Worm (Caenorhabditis elegans) whole organism, young adult: ENCODE results near the gene F54D5.4.

Experiments used
- B0035.1 ChIP-seq: sonication (generic microtip); optimal IDR thresholded peaks from 2 replicates; lab custom pipeline; 2016; ENCODE audit warnings: missing genetic modification characterization, mild to moderate bottlenecking, missing compliant biosample characterization, missing genotype, missing genetic modification reagents
- B0261.1 ChIP-seq: sonication (generic microtip); optimal IDR thresholded peaks from 2 replicates; lab custom pipeline; 2016; ENCODE audit warnings: mild to moderate bottlenecking, missing genetic modification characterization, moderate library complexity, missing compliant biosample characterization
- B0336.3 ChIP-seq: fragments of 200-800 bp; sonication (Bioruptor generic); IDR thresholded peaks from 2 replicates; pipeline ENCODE4 v1.3.6; 2022; ENCODE audit warnings: missing genetic modification characterization, missing compliant biosample characterization
- F22D6.2 ChIP-seq: sonication (generic microtip); optimal IDR thresholded peaks from 2 replicates; lab custom pipeline; 2016; ENCODE audit warnings: mild to moderate bottlenecking, missing genetic modification characterization, missing compliant biosample characterization
- F49E8.2 ChIP-seq: sonication (generic microtip); optimal IDR thresholded peaks from 3 replicates; lab custom pipeline; 2017; ENCODE audit warnings: missing genetic modification characterization, mild to moderate bottlenecking, missing compliant biosample characterization, antibody characterized with exemption, moderate library complexity; ENCODE audit not compliant: insufficient read depth
- F55B11.4 ChIP-seq: sonication (generic microtip); optimal IDR thresholded peaks from 2 replicates; lab custom pipeline; 2016; ENCODE audit warnings: missing compliant biosample characterization, missing genetic modification characterization, borderline replicate concordance; ENCODE audit not compliant: insufficient read depth
- T26A5.8 ChIP-seq: sonication (generic microtip); optimal IDR thresholded peaks from 2 replicates; lab custom pipeline; 2016; ENCODE audit warnings: missing genetic modification characterization, missing compliant biosample characterization
- Y79H2A.3 ChIP-seq: fragments of 200-800 bp; sonication (Bioruptor generic); conservative IDR thresholded peaks from 2 replicates; pipeline ENCODE4 v1.3.6; 2022; ENCODE audit warnings: missing genetic modification reagents, missing genetic modification characterization, missing compliant biosample characterization
- Y95B8A.8 ChIP-seq: fragments of 200-800 bp; sonication (Bioruptor generic); IDR thresholded peaks from 2 replicates; pipeline ENCODE4 v1.3.6; 2022; ENCODE audit warnings: missing genetic modification reagents, missing genetic modification characterization, missing compliant biosample characterization
- akir-1 ChIP-seq: fragments of 200-800 bp; sonication (Bioruptor generic); optimal IDR thresholded peaks from 2 replicates; lab custom pipeline; 2018; ENCODE audit warnings: mild to moderate bottlenecking, missing genetic modification characterization, moderate library complexity, missing compliant biosample characterization
- atf-7 ChIP-seq: sonication (generic microtip); optimal IDR thresholded peaks from 2 replicates; lab custom pipeline; 2017; ENCODE audit warnings: mild to moderate bottlenecking, missing genetic modification characterization, missing compliant biosample characterization
- athp-1 ChIP-seq: sonication (generic microtip); optimal IDR thresholded peaks from 2 replicates; lab custom pipeline; 2017; ENCODE audit warnings: mild to moderate bottlenecking, missing genetic modification characterization, missing compliant biosample characterization
- attf-3 ChIP-seq: fragments of 200-800 bp; sonication (Bioruptor generic); conservative IDR thresholded peaks from 2 replicates; pipeline ENCODE4 v1.3.6; 2022; ENCODE audit warnings: missing genetic modification reagents, missing genetic modification characterization, missing compliant biosample characterization
- attf-6 ChIP-seq: fragments of 200-800 bp; sonication (Bioruptor generic); IDR thresholded peaks from 2 replicates; pipeline ENCODE4 v1.3.6; 2022; ENCODE audit warnings: missing genetic modification reagents, missing genetic modification characterization, missing compliant biosample characterization
- bed-2 ChIP-seq: fragments of 200-800 bp; sonication (Bioruptor generic); IDR thresholded peaks from 2 replicates; pipeline ENCODE4 v1.3.6; 2022; ENCODE audit warnings: missing genetic modification reagents, missing genetic modification characterization, missing compliant biosample characterization
- ccch-3 ChIP-seq: fragments of 200-800 bp; sonication (Bioruptor generic); optimal IDR thresholded peaks from 2 replicates; lab custom pipeline; 2018; ENCODE audit warnings: mild to moderate bottlenecking, missing genetic modification characterization, missing compliant biosample characterization
- ceh-40 ChIP-seq: fragments of 200-800 bp; sonication (Bioruptor generic); IDR thresholded peaks from 2 replicates; pipeline ENCODE4 v1.3.6; 2022; ENCODE audit warnings: missing genetic modification characterization, missing compliant biosample characterization
- ceh-58 ChIP-seq: fragments of 200-800 bp; sonication (Bioruptor generic); IDR thresholded peaks from 2 replicates; pipeline ENCODE4 v1.3.6; 2022; ENCODE audit warnings: missing genetic modification characterization, missing compliant biosample characterization
- die-1 ChIP-seq: sonication (generic microtip); optimal IDR thresholded peaks from 2 replicates; lab custom pipeline; 2016; ENCODE audit warnings: missing genotype, mild to moderate bottlenecking, missing genetic modification characterization, missing compliant biosample characterization
- dpff-1 ChIP-seq: sonication (generic microtip); optimal IDR thresholded peaks from 2 replicates; lab custom pipeline; 2017; ENCODE audit warnings: mild to moderate bottlenecking, missing genetic modification characterization, missing compliant biosample characterization
- dpl-1 ChIP-seq: fragments of 150-350 bp; optimal IDR thresholded peaks from 2 replicates; lab custom pipeline; 2014; ENCODE audit warnings: missing biosample characterization, missing genetic modification reagents, missing genetic modification characterization
- hmg-20 ChIP-seq: fragments of 200-800 bp; sonication (Bioruptor generic); IDR thresholded peaks from 2 replicates; pipeline ENCODE4 v1.3.6; 2022; ENCODE audit warnings: missing genetic modification reagents, missing genetic modification characterization, missing compliant biosample characterization
- lin-26 ChIP-seq: fragments of 200-800 bp; sonication (Bioruptor generic); IDR thresholded peaks from 2 replicates; pipeline ENCODE4 v1.3.6; 2022; ENCODE audit warnings: missing genetic modification reagents, missing genetic modification characterization, missing compliant biosample characterization
- lin-54 ChIP-seq: fragments of 200-800 bp; sonication (Bioruptor generic); optimal IDR thresholded peaks from 2 replicates; lab custom pipeline; 2018; ENCODE audit warnings: mild to moderate bottlenecking, missing genetic modification characterization, missing compliant biosample characterization
- lsy-27 ChIP-seq: sonication (generic microtip); optimal IDR thresholded peaks from 2 replicates; lab custom pipeline; 2017; ENCODE audit warnings: missing genetic modification characterization, mild to moderate bottlenecking, missing compliant biosample characterization, antibody characterized with exemption, missing genotype, borderline replicate concordance; ENCODE audit not compliant: insufficient read depth
- madf-8 ChIP-seq: fragments of 200-800 bp; sonication (Bioruptor generic); conservative IDR thresholded peaks from 2 replicates; pipeline ENCODE4 v1.3.6; 2022; ENCODE audit warnings: missing genetic modification reagents, missing genetic modification characterization, missing compliant biosample characterization
- mel-28 ChIP-seq: sonication (generic microtip); optimal IDR thresholded peaks from 2 replicates; lab custom pipeline; 2016; ENCODE audit warnings: borderline replicate concordance, mild to moderate bottlenecking, missing genetic modification characterization, missing compliant biosample characterization
- nfyb-1 ChIP-seq: fragments of 200-800 bp; sonication (Bioruptor generic); IDR thresholded peaks from 2 replicates; pipeline ENCODE4 v1.3.6; 2022; ENCODE audit warnings: missing genetic modification reagents, missing genetic modification characterization, missing compliant biosample characterization
- nhr-120 ChIP-seq: fragments of 200-800 bp; sonication (Bioruptor generic); IDR thresholded peaks from 2 replicates; pipeline ENCODE4 v1.3.6; 2022; ENCODE audit warnings: missing genetic modification characterization, missing compliant biosample characterization
- nhr-80 ChIP-seq: sonication (generic microtip); optimal IDR thresholded peaks from 2 replicates; lab custom pipeline; 2016; ENCODE audit warnings: missing genetic modification characterization, missing compliant biosample characterization
- sea-2 ChIP-seq: fragments of 200-800 bp; sonication (Bioruptor generic); IDR thresholded peaks from 2 replicates; pipeline ENCODE4 v1.3.6; 2022; ENCODE audit warnings: missing genetic modification characterization, missing compliant biosample characterization
- snpc-1.1 ChIP-seq: sonication (generic microtip); optimal IDR thresholded peaks from 2 replicates; lab custom pipeline; 2017; ENCODE audit warnings: missing genetic modification characterization, mild to moderate bottlenecking, missing compliant biosample characterization, antibody characterized with exemption, moderate library complexity, missing genotype, missing genetic modification reagents; ENCODE audit not compliant: insufficient read depth
- somi-1 ChIP-seq: fragments of 200-800 bp; sonication (Bioruptor generic); optimal IDR thresholded peaks from 2 replicates; lab custom pipeline; 2018; ENCODE audit warnings: mild to moderate bottlenecking, missing genetic modification characterization, missing compliant biosample characterization
- tlf-1 ChIP-seq: fragments of 200-800 bp; sonication (Bioruptor generic); optimal IDR thresholded peaks from 2 replicates; lab custom pipeline; 2018; ENCODE audit warnings: mild to moderate bottlenecking, missing genetic modification characterization, missing compliant biosample characterization
- zfh-2 ChIP-seq: fragments of 200-800 bp; sonication (Bioruptor generic); conservative IDR thresholded peaks from 2 replicates; pipeline ENCODE4 v1.3.6; 2022; ENCODE audit warnings: missing genetic modification reagents, missing genetic modification characterization, missing compliant biosample characterization
- zim-3 ChIP-seq: sonication (generic microtip); optimal IDR thresholded peaks from 2 replicates; lab custom pipeline; 2017; ENCODE audit warnings: mild to moderate bottlenecking, missing genetic modification characterization, moderate library complexity, missing compliant biosample characterization
- ztf-18 ChIP-seq: sonication (generic microtip); optimal IDR thresholded peaks from 2 replicates; lab custom pipeline; 2016; ENCODE audit warnings: missing genotype, mild to moderate bottlenecking, missing genetic modification characterization, missing compliant biosample characterization
- ztf-3 ChIP-seq: fragments of 200-800 bp; sonication (Bioruptor generic); optimal IDR thresholded peaks from 2 replicates; lab custom pipeline; 2018; ENCODE audit warnings: mild to moderate bottlenecking, missing genetic modification characterization, missing compliant biosample characterization

The F54D5.4 gene

DNA sequence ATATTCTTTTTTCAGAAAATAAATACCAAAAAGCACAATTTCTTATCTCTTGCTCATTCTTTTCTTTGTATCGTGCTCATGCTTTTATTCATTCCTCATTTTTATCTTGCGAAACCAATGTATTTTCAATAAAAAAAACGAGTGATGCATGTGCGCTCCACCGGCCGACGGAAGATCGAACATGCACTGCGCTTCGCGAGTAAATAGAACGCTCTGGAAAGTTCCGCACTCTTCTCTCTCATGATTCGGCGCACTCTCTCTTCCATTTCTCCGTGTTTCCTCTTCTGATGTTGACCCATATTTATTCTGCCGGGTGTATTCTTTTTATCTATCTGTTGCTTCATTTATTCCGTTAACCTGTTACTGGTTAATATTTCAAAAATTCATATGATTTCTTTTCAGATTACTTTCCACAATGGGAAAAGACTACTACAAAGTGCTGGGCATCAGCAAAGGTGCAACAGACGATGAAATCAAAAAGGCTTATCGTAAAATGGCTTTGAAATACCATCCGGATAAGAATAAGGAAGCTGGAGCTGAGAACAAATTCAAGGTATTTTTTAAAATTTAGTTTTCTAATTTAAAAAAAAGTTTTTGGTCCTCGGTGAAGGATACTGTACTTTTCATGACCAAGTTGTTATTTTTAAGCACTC lies 24.2 kb upstream of the F54D5.4 start, which contains the start of gene dnj-13 (continued):
- no peak for TF ChIP-seq ccch-3
- peak; percentile 97 for TF ChIP-seq B0336.3 (GFP tag; lab: Robert Waterston, UW)
- TF ChIP-seq zfh-2 (GFP tag; lab: Robert Waterston, UW): peak; percentile 86; the same call in 1 of the 2 replicates
- TF ChIP-seq madf-8 (GFP tag; lab: Robert Waterston, UW): peak; percentile 77
- TF ChIP-seq F49E8.2 (tag; lab: Kevin White, UChicago): peak; percentile 78
- TF ChIP-seq akir-1 (GFP tag; lab: Kevin White, UChicago): peak; percentile 89
- no peak for TF ChIP-seq lsy-27 (tag; lab: Kevin White, UChicago)
- peak; percentile 96 for TF ChIP-seq tlf-1
- TF ChIP-seq snpc-1.1: no peak
- peak; percentile 52 for TF ChIP-seq die-1 (tag; lab: Kevin White, UChicago)
- TF ChIP-seq nhr-80 (tag; lab: Kevin White, UChicago): peak; percentile 45
- 0 out of 2 replicates have a peak, but pooled peaks have one; percentile 81 for TF ChIP-seq ceh-58 (GFP tag; lab: Robert Waterston, UW)
- TF ChIP-seq nhr-120 (GFP tag; lab: Robert Waterston, UW): no peak
- peak; percentile 86 for TF ChIP-seq ceh-40
- TF ChIP-seq dpl-1 (GFP tag; lab: Kevin White, UChicago): peak; percentile 6
- peak; percentile 84 for TF ChIP-seq attf-6 (GFP tag; lab: Robert Waterston, UW)
- peak; percentile 85 for TF ChIP-seq Y79H2A.3 (GFP tag; lab: Robert Waterston, UW)
- peak; percentile 88 for TF ChIP-seq sea-2 (GFP tag; lab: Robert Waterston, UW)
- TF ChIP-seq B0035.1 (tag; lab: Kevin White, UChicago): peak; percentile 39
- TF ChIP-seq Y95B8A.8 (GFP tag; lab: Robert Waterston, UW): peak; percentile 95
- peak; percentile 90 for TF ChIP-seq somi-1
- peak; percentile 43; the same call in 1 of the 2 replicates for TF ChIP-seq bed-2 (GFP tag; lab: Robert Waterston, UW)
- TF ChIP-seq athp-1 (tag; lab: Kevin White, UChicago): peak; percentile 97
- peak; percentile 84 for TF ChIP-seq ztf-3 (GFP tag; lab: Kevin White, UChicago)
- no peak for TF ChIP-seq F55B11.4 (tag; lab: Kevin White, UChicago)
- TF ChIP-seq ztf-18 (tag; lab: Kevin White, UChicago): peak; percentile 60
- peak; percentile 58 for TF ChIP-seq dpff-1 (tag; lab: Kevin White, UChicago)
- peak; percentile 84 for TF ChIP-seq hmg-20 (GFP tag; lab: Robert Waterston, UW)
- peak; percentile 80 for TF ChIP-seq attf-3 (GFP tag; lab: Robert Waterston, UW)
- TF ChIP-seq zim-3 (tag; lab: Kevin White, UChicago): peak; percentile 89
- peak; percentile 81 for TF ChIP-seq F22D6.2 (tag; lab: Kevin White, UChicago)
- peak; percentile 93 for TF ChIP-seq lin-54 (GFP tag; lab: Kevin White, UChicago)

- TF ChIP-seq snpc-1.1: no peak
- TF ChIP-seq nfyb-1 (GFP tag; lab: Robert Waterston, UW): peak; percentile 38; the same call in 1 of the 2 replicates
- TF ChIP-seq zfh-2 (GFP tag; lab: Robert Waterston, UW): peak; percentile 64
- TF ChIP-seq lin-26: 0 out of 2 replicates have a peak, but pooled peaks have one; percentile 12
- TF ChIP-seq T26A5.8 (tag; lab: Kevin White, UChicago): no peak
- no peak for TF ChIP-seq atf-7 (tag; lab: Kevin White, UChicago)
- TF ChIP-seq mel-28 (tag; lab: Kevin White, UChicago): no peak
- peak; percentile 1 for TF ChIP-seq lin-54 (GFP tag; lab: Kevin White, UChicago)
- no peak for TF ChIP-seq B0261.1
- TF ChIP-seq Y95B8A.8 (GFP tag; lab: Robert Waterston, UW): no peak
Measured at ce11 chrII:11545952-11546325, 23.7 kb upstream of the F54D5.4 start.
